Worm (Caenorhabditis elegans) whole organism, young adult: ENCODE measurements around the gene pyt-1.

Source experiments
- F10E7.11 ChIP-seq: sonication (generic microtip); optimal IDR thresholded peaks from 2 replicates; lab custom pipeline; 2017; ENCODE audit warnings: mild to moderate bottlenecking, missing genetic modification characterization, moderate library complexity, missing compliant biosample characterization
- F23B12.7 ChIP-seq: sonication (generic microtip); optimal IDR thresholded peaks from 2 replicates; lab custom pipeline; 2017; ENCODE audit warnings: missing genetic modification characterization, mild to moderate bottlenecking, missing compliant biosample characterization, antibody characterized with exemption, moderate library complexity; ENCODE audit not compliant: insufficient read depth
- F39B2.1 ChIP-seq: fragments of 200-800 bp; sonication (Bioruptor generic); IDR thresholded peaks from 2 replicates; pipeline ENCODE4 v1.3.6; 2022; ENCODE audit warnings: missing genetic modification reagents, missing genetic modification characterization, missing compliant biosample characterization
- F57C9.4 ChIP-seq: sonication (generic microtip); optimal IDR thresholded peaks from 2 replicates; lab custom pipeline; 2017; ENCODE audit warnings: mild to moderate bottlenecking, missing genetic modification characterization, missing compliant biosample characterization
- K12H6.12 ChIP-seq: fragments of 200-800 bp; sonication (Bioruptor generic); optimal IDR thresholded peaks from 2 replicates; lab custom pipeline; 2018; ENCODE audit warnings: mild to moderate bottlenecking, missing genetic modification characterization, missing compliant biosample characterization
- T26A5.8 ChIP-seq: sonication (generic microtip); optimal IDR thresholded peaks from 2 replicates; lab custom pipeline; 2016; ENCODE audit warnings: missing genetic modification characterization, missing compliant biosample characterization
- Y53F4B.3 ChIP-seq: fragments of 200-800 bp; sonication (Bioruptor generic); IDR thresholded peaks from 2 replicates; pipeline ENCODE4 v1.3.6; 2022; ENCODE audit warnings: missing genetic modification reagents, missing genetic modification characterization, missing compliant biosample characterization
- Y56A3A.18 ChIP-seq: fragments of 200-800 bp; sonication (Bioruptor generic); IDR thresholded peaks from 2 replicates; pipeline ENCODE4 v1.3.6; 2022; ENCODE audit warnings: missing genetic modification reagents, missing genetic modification characterization, missing compliant biosample characterization
- ZK185.1 ChIP-seq: sonication (generic microtip); optimal IDR thresholded peaks from 2 replicates; lab custom pipeline; 2016; ENCODE audit warnings: mild to moderate bottlenecking, missing genetic modification characterization, missing compliant biosample characterization; ENCODE audit not compliant: poor library complexity, severe bottlenecking
- ama-1 ChIP-seq, 3 experiments: fragments of 150-350 bp in 1 of 3; sonication (generic microtip) in 2 of 3; optimal IDR thresholded peaks; 2 replicates each; lab custom pipeline; 2014 to 2018; ENCODE audit warnings: missing biosample characterization in 2 of 3, missing genetic modification characterization in 2 of 3, missing genetic modification reagents in 2 of 3
- attf-5 ChIP-seq: fragments of 200-800 bp; sonication (Bioruptor generic); optimal IDR thresholded peaks from 2 replicates; lab custom pipeline; 2018; ENCODE audit warnings: mild to moderate bottlenecking, missing genetic modification characterization, missing compliant biosample characterization
- cebp-1 ChIP-seq, 2 experiments: fragments of 200-800 bp in 1 of 2; sonication (Bioruptor generic) in 1 of 2; sonication (generic microtip) in 1 of 2; IDR thresholded peaks in 1 of 2; optimal IDR thresholded peaks in 1 of 2; 2 replicates each; pipeline versions ENCODE4 v1.3.6 to Lab custom; 2017 to 2022; ENCODE audit warnings: missing compliant biosample characterization in 2 of 2, missing genetic modification characterization in 2 of 2, mild to moderate bottlenecking in 1 of 2, missing genetic modification reagents in 1 of 2, moderate library complexity in 1 of 2
- ceh-27 ChIP-seq: fragments of 200-800 bp; sonication (Bioruptor generic); optimal IDR thresholded peaks from 2 replicates; lab custom pipeline; 2018; ENCODE audit warnings: mild to moderate bottlenecking, missing genetic modification characterization, moderate library complexity, missing compliant biosample characterization
- egl-44 ChIP-seq: fragments of 200-800 bp; sonication (Bioruptor generic); IDR thresholded peaks from 2 replicates; pipeline ENCODE4 v1.3.6; 2022; ENCODE audit warnings: missing genetic modification reagents, missing genetic modification characterization, missing compliant biosample characterization
- hmg-20 ChIP-seq: fragments of 200-800 bp; sonication (Bioruptor generic); IDR thresholded peaks from 2 replicates; pipeline ENCODE4 v1.3.6; 2022; ENCODE audit warnings: missing genetic modification reagents, missing genetic modification characterization, missing compliant biosample characterization
- hrde-1 ChIP-seq: sonication (generic microtip); optimal IDR thresholded peaks from 2 replicates; lab custom pipeline; 2016; ENCODE audit warnings: missing genetic modification characterization, mild to moderate bottlenecking, missing compliant biosample characterization, moderate library complexity, missing genotype, missing genetic modification reagents, borderline replicate concordance
- let-526 ChIP-seq: fragments of 200-800 bp; sonication (Bioruptor generic); IDR thresholded peaks from 2 replicates; pipeline ENCODE4 v1.3.6; 2022; ENCODE audit warnings: missing genetic modification reagents, missing genetic modification characterization, missing compliant biosample characterization
- lin-35 ChIP-seq, 3 experiments: fragments of 150-350 bp in 2 of 3; sonication (generic microtip) in 1 of 3; optimal IDR thresholded peaks; 2 replicates each; lab custom pipeline; 2014 to 2018; ENCODE audit warnings: missing biosample characterization in 3 of 3, missing genetic modification characterization in 3 of 3, missing genetic modification reagents in 3 of 3
- lin-40 ChIP-seq: sonication (generic microtip); optimal IDR thresholded peaks from 2 replicates; lab custom pipeline; 2016; ENCODE audit warnings: missing genetic modification characterization, mild to moderate bottlenecking, missing compliant biosample characterization, missing genotype, missing genetic modification reagents
- lsy-27 ChIP-seq: sonication (generic microtip); optimal IDR thresholded peaks from 2 replicates; lab custom pipeline; 2017; ENCODE audit warnings: missing genetic modification characterization, mild to moderate bottlenecking, missing compliant biosample characterization, antibody characterized with exemption, missing genotype, borderline replicate concordance; ENCODE audit not compliant: insufficient read depth
- nfya-2 ChIP-seq: fragments of 200-800 bp; sonication (Bioruptor generic); IDR thresholded peaks from 2 replicates; pipeline ENCODE4 v1.3.6; 2022; ENCODE audit warnings: missing genetic modification reagents, missing genetic modification characterization, missing compliant biosample characterization
- nhr-80 ChIP-seq: sonication (generic microtip); optimal IDR thresholded peaks from 2 replicates; lab custom pipeline; 2016; ENCODE audit warnings: missing genetic modification characterization, missing compliant biosample characterization
- nhr-90 ChIP-seq: sonication (generic microtip); optimal IDR thresholded peaks from 2 replicates; lab custom pipeline; 2016; ENCODE audit warnings: missing genotype, mild to moderate bottlenecking, missing genetic modification characterization, missing compliant biosample characterization
- pbrm-1 ChIP-seq: fragments of 200-800 bp; sonication (Bioruptor generic); IDR thresholded peaks from 2 replicates; pipeline ENCODE4 v1.3.6; 2022; ENCODE audit warnings: missing genetic modification reagents, missing genetic modification characterization, missing compliant biosample characterization
- snpc-4 ChIP-seq, 5 experiments: fragments of 150-350 bp in 1 of 5; sonication (generic microtip) in 4 of 5; optimal IDR thresholded peaks; 2 replicates each; lab custom pipeline; 2014 to 2018; ENCODE audit warnings: missing genetic modification characterization in 5 of 5, missing biosample characterization in 3 of 5, antibody characterized with exemption in 2 of 5, mild to moderate bottlenecking in 2 of 5, missing compliant biosample characterization in 2 of 5, missing genotype in 2 of 5, moderate library complexity in 2 of 5, missing genetic modification reagents in 1 of 5
- unc-130 ChIP-seq: sonication (generic microtip); optimal IDR thresholded peaks from 2 replicates; lab custom pipeline; 2016; ENCODE audit warnings: missing genetic modification reagents, missing genetic modification characterization, missing compliant biosample characterization
- zfh-2 ChIP-seq: fragments of 200-800 bp; sonication (Bioruptor generic); conservative IDR thresholded peaks from 2 replicates; pipeline ENCODE4 v1.3.6; 2022; ENCODE audit warnings: missing genetic modification reagents, missing genetic modification characterization, missing compliant biosample characterization
- ztf-22 ChIP-seq: fragments of 200-800 bp; sonication (Bioruptor generic); optimal IDR thresholded peaks from 2 replicates; lab custom pipeline; 2018; ENCODE audit warnings: mild to moderate bottlenecking, missing genetic modification characterization, moderate library complexity, missing compliant biosample characterization

Gene pyt-1

ce11 chrV:10229222-10229879, at the start of gene pyt-1, which contains the start of gene fipr-7:
TSS of gene pyt-1 (minus strand) at chrV:10229322.
TSS of gene fipr-7 (plus strand) at chrV:10229829.
- TF ChIP-seq hmg-20 (GFP tag; lab: Robert Waterston, UW) (no peak), let-526 (no peak), Y56A3A.18 (GFP tag; lab: Robert Waterston, UW) (no peak), Y53F4B.3 (no peak), nhr-90 (tag; lab: Kevin White, UChicago) (no peak)
- TF ChIP-seq, all 124 proteins: peak for 0

ce11 chrV:10277579-10277978, 48.5 kb upstream of the pyt-1 start, which contains the start of gene lys-1:
TSS of gene lys-1 (plus strand) at chrV:10277904.
- TF ChIP-seq zfh-2 (GFP tag; lab: Robert Waterston, UW): no peak
- peak; percentile 13 for TF ChIP-seq ZK185.1
- no peak for TF ChIP-seq F39B2.1 (GFP tag; lab: Robert Waterston, UW)
- peak; percentile 70 for TF ChIP-seq nhr-80 (tag; lab: Kevin White, UChicago)
- no peak for TF ChIP-seq ztf-22 (GFP tag; lab: Kevin White, UChicago)

- no peak for TF ChIP-seq ceh-27 (GFP tag; lab: Kevin White, UChicago)
- no peak for TF ChIP-seq hrde-1
- TF ChIP-seq nfya-2 (GFP tag; lab: Robert Waterston, UW): no peak
- no peak for TF ChIP-seq lin-35 (GFP tag; optimal IDR thresholded peaks at IDR 0.05; lab: Kevin White, UChicago)
- no peak for TF ChIP-seq pbrm-1 (GFP tag; lab: Robert Waterston, UW)
- TF ChIP-seq egl-44 (GFP tag; lab: Robert Waterston, UW): no peak
These were observed 46.9 kb upstream of the pyt-1 start for ce11 chrV:10276038-10276437.

- TF ChIP-seq F23B12.7 (tag; lab: Kevin White, UChicago) (no peak), unc-130 (GFP tag; lab: Kevin White, UChicago) (no peak), snpc-4 (GFP tag; optimal IDR thresholded peaks at IDR 0.05; lab: Kevin White, UChicago) (no peak), snpc-4 (tag; optimal IDR thresholded peaks at IDR 0.05; lab: Kevin White, UChicago) (peak in 2 of 4 experiments; percentile 2 to 68), T26A5.8 (tag; lab: Kevin White, UChicago) (no peak), F57C9.4 (tag; lab: Kevin White, UChicago) (no peak), nhr-80 (tag; lab: Kevin White, UChicago) (no peak), F10E7.11 (tag; lab: Kevin White, UChicago) (no peak), lsy-27 (tag; lab: Kevin White, UChicago) (no peak)
These were observed 46.5 kb upstream of the pyt-1 start, which contains the start of gene Y22F5A.11 for ce11 chrV:10275619-10276018. TSS of gene Y22F5A.11 (minus strand) at chrV:10275646.

ce11 chrV:10273837-10274236, 44.7 kb upstream of the pyt-1 start:
- TF ChIP-seq cebp-1 (GFP tag; IDR thresholded peaks at IDR 0.05; lab: Robert Waterston, UW): 0 out of 2 replicates have a peak, but pooled peaks have one; percentile 3
- peak; percentile 18 for TF ChIP-seq cebp-1 (tag; optimal IDR thresholded peaks at IDR 0.05; lab: Kevin White, UChicago)
- peak; percentile 26 for TF ChIP-seq K12H6.12
- TF ChIP-seq lin-35 (GFP tag; optimal IDR thresholded peaks at IDR 0.05; lab: Kevin White, UChicago): peak in 1 of 3 experiments; percentile 45
- TF ChIP-seq attf-5 (GFP tag; lab: Kevin White, UChicago): peak; percentile 0
- TF ChIP-seq ama-1 (optimal IDR thresholded peaks at IDR 0.05; lab: Kevin White, UChicago): no peak
- no peak for TF ChIP-seq ama-1 (GFP tag; optimal IDR thresholded peaks at IDR 0.05; lab: Kevin White, UChicago)
- TF ChIP-seq lin-40 (tag; lab: Kevin White, UChicago): peak; percentile 39
